In the genomic region with DNA sequence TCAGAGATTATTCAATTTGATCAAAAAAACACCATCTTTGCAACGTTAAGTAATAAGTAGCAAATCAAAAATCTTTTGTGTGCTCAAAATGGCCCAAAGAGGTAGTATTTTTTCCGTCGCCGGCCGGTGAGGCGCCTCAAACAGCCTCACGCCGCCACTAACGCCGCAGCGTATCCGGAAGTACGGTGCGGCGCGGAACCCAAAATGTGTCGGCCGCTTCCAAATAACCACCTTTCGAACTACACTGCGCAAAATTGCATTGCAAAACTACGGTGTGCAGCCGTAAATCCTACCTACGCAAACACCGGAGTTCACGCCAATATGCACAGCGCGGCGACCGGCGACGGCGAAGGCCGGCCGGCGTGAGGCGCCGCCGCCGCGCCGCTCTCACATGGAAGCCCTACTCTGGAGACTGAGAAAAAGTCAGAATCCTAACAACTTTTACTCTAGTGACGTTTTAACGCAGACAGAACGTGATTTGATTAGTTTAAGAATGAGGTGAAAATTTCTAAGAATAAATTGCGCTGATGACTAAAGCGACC, we compare ENCODE assay signal across 1 worm cellular context.
TF ChIP-seq lines count a peak whose summit lies in the region.

No protein-coding gene starts in this region.

TF ChIP-seq in whole organism, L4 larva, 104 proteins besides CTCF, POLR2A, EP300 and RAD21 (continued from another document):
- 0 out of 2 replicates have a peak, but pooled peaks have one; percentile 24 for TF ChIP-seq nhr-42 (GFP tag; IDR thresholded peaks at IDR 0.05; lab: Robert Waterston, UW)
- no peak for TF ChIP-seq mdt-29 (GFP tag; IDR thresholded peaks at IDR 0.05; lab: Robert Waterston, UW)
- TF ChIP-seq madf-5 (GFP tag; IDR thresholded peaks at IDR 0.05; lab: Robert Waterston, UW), result no peak
- no peak for TF ChIP-seq ceh-82 (tag; optimal IDR thresholded peaks at IDR 0.05; lab: Kevin White, UChicago)
- TF ChIP-seq nhr-48 (tag; optimal IDR thresholded peaks at IDR 0.05; lab: Kevin White, UChicago), result no peak
- TF ChIP-seq jun-1 (tag; optimal IDR thresholded peaks at IDR 0.05; lab: Kevin White, UChicago), result no peak
- TF ChIP-seq D1046.2 (GFP tag; IDR thresholded peaks at IDR 0.05; lab: Robert Waterston, UW), result 0 out of 2 replicates have a peak, but pooled peaks have one; percentile 25
- TF ChIP-seq mes-2 (tag; optimal IDR thresholded peaks at IDR 0.05; lab: Kevin White, UChicago; ENCODE audit: poor library complexity, severe bottlenecking), result no peak
- TF ChIP-seq F26F4.8 (GFP tag; conservative IDR thresholded peaks at IDR 0.05; lab: Robert Waterston, UW), result no peak
TF ChIP-seq in whole organism, L4 larva: peak in this region for 6.
